Fruit fly (Drosophila melanogaster) whole organism, pupa: ENCODE results near the gene CG31612.

Experiments used
- CG10348 ChIP-seq: fragments of 200-800 bp; sonication (Bioruptor generic); IDR thresholded peaks from 2 replicates; pipeline ENCODE4 v1.3.6; 2022; ENCODE audit warnings: missing biosample characterization, missing genetic modification characterization
- CG12605 ChIP-seq: fragments of 200-800 bp; sonication (Bioruptor generic); IDR thresholded peaks from 2 replicates; pipeline ENCODE4 v1.3.6; 2022; ENCODE audit warnings: missing biosample characterization, missing genetic modification characterization
- CG13204 ChIP-seq: fragments of 200-800 bp; sonication (Bioruptor generic); optimal IDR thresholded peaks from 2 replicates; lab custom pipeline; 2018; ENCODE audit warnings: missing biosample characterization, mild to moderate bottlenecking, missing genetic modification characterization, moderate library complexity
- CG14655 ChIP-seq: fragments of 200-800 bp; sonication (Bioruptor generic); optimal IDR thresholded peaks from 3 replicates; lab custom pipeline; 2017; ENCODE audit warnings: mild to moderate bottlenecking, missing biosample characterization, missing genetic modification reagents, missing genetic modification characterization
- CG15710 ChIP-seq: fragments of 200-800 bp; sonication (Bioruptor generic); optimal IDR thresholded peaks from 2 replicates; lab custom pipeline; 2018; ENCODE audit warnings: missing biosample characterization, mild to moderate bottlenecking, missing genetic modification characterization, moderate library complexity
- CG17806 ChIP-seq: fragments of 200-800 bp; sonication (Bioruptor generic); optimal IDR thresholded peaks from 2 replicates; lab custom pipeline; 2018; ENCODE audit warnings: missing biosample characterization, mild to moderate bottlenecking, missing genetic modification characterization, moderate library complexity
- CG32121 ChIP-seq: fragments of 200-800 bp; sonication (Bioruptor generic); IDR thresholded peaks from 2 replicates; pipeline ENCODE4 v1.3.6; 2022; ENCODE audit warnings: missing biosample characterization, missing genetic modification characterization
- CG34367 ChIP-seq: fragments of 200-800 bp; sonication (Bioruptor generic); optimal IDR thresholded peaks from 2 replicates; lab custom pipeline; 2018; ENCODE audit warnings: missing biosample characterization, mild to moderate bottlenecking, missing genetic modification characterization
- CG4496 ChIP-seq: fragments of 200-800 bp; sonication (Bioruptor generic); IDR thresholded peaks from 3 replicates; pipeline ENCODE4 v1.3.6; 2022; ENCODE audit warnings: missing biosample characterization, missing genetic modification characterization
- CG8159 ChIP-seq: fragments of 200-800 bp; sonication (Bioruptor generic); optimal IDR thresholded peaks from 3 replicates; lab custom pipeline; 2018; ENCODE audit warnings: missing biosample characterization, mild to moderate bottlenecking, missing genetic modification characterization, moderate library complexity
- CG8301 ChIP-seq: fragments of 200-800 bp; sonication (Bioruptor generic); optimal IDR thresholded peaks from 2 replicates; lab custom pipeline; 2018; ENCODE audit warnings: missing biosample characterization, mild to moderate bottlenecking, missing genetic modification characterization
- CG9948 ChIP-seq: fragments of 200-800 bp; sonication (Bioruptor generic); optimal IDR thresholded peaks from 2 replicates; lab custom pipeline; 2018; ENCODE audit warnings: missing biosample characterization, mild to moderate bottlenecking, missing genetic modification characterization, moderate library complexity
- D1 ChIP-seq: fragments of 200-800 bp; sonication (Bioruptor generic); optimal IDR thresholded peaks from 2 replicates; lab custom pipeline; 2018; ENCODE audit warnings: missing biosample characterization, mild to moderate bottlenecking, missing genetic modification characterization, moderate library complexity
- EcR ChIP-seq: fragments of 200-800 bp; sonication (Bioruptor generic); optimal IDR thresholded peaks from 3 replicates; lab custom pipeline; 2019; ENCODE audit warnings: missing biosample characterization, missing genetic modification characterization, mild to moderate bottlenecking, moderate library complexity, missing genetic modification reagents
- Ets98B ChIP-seq: fragments of 200-800 bp; sonication (Bioruptor generic); IDR thresholded peaks from 2 replicates; pipeline ENCODE4 v1.3.6; 2022; ENCODE audit warnings: missing biosample characterization, missing genetic modification characterization
- Pif1A ChIP-seq: fragments of 200-800 bp; sonication (Bioruptor generic); optimal IDR thresholded peaks from 3 replicates; lab custom pipeline; 2016; ENCODE audit warnings: missing biosample characterization, missing genetic modification characterization
- Pif1B ChIP-seq: fragments of 200-800 bp; sonication (Bioruptor generic); optimal IDR thresholded peaks from 3 replicates; lab custom pipeline; 2016; ENCODE audit warnings: missing biosample characterization, missing genetic modification characterization
- Snoo ChIP-seq: fragments of 200-800 bp; sonication (Bioruptor generic); optimal IDR thresholded peaks from 3 replicates; lab custom pipeline; 2017; ENCODE audit warnings: missing biosample characterization, mild to moderate bottlenecking, missing genetic modification characterization, inconsistent platforms
- fd96Ca ChIP-seq: fragments of 200-800 bp; sonication (Bioruptor generic); IDR thresholded peaks from 3 replicates; pipeline ENCODE4 v1.3.6; 2022; ENCODE audit warnings: missing biosample characterization, missing genetic modification characterization
- gl ChIP-seq: fragments of 200-800 bp; sonication (Bioruptor generic); optimal IDR thresholded peaks from 2 replicates; lab custom pipeline; 2018; ENCODE audit warnings: missing biosample characterization, mild to moderate bottlenecking, missing genetic modification characterization
- rn ChIP-seq: fragments of 200-800 bp; sonication (Bioruptor generic); IDR thresholded peaks from 2 replicates; pipeline ENCODE4 v1.3.6; 2022; ENCODE audit warnings: missing biosample characterization, missing genetic modification characterization

The CG31612 gene

dm6 chr2L:21756696-21757095 is 38.6 kb downstream of the CG31612 start:
- TF ChIP-seq CG14655 (GFP tag; lab: Kevin White, UChicago) (no peak), CG32121 (GFP tag; lab: Robert Waterston, UW) (no peak), CG10348 (GFP tag; lab: Robert Waterston, UW) (no peak), CG9948 (no peak), fd96Ca (no peak), Pif1A (no peak), D1 (tag; lab: Kevin White, UChicago) (no peak), EcR (GFP tag; lab: Kevin White, UChicago) (no peak), CG8159 (tag; lab: Kevin White, UChicago) (no peak), Snoo (tag; lab: Kevin White, UChicago) (no peak), CG17806 (tag; lab: Kevin White, UChicago) (no peak), CG13204 (no peak), Ets98B (GFP tag; lab: Robert Waterston, UW) (no peak), CG15710 (tag; lab: Kevin White, UChicago) (no peak)

dm6 chr2L:21755310-21755709 is 39.9 kb downstream of the CG31612 start:
- TF ChIP-seq fd96Ca (no peak), CG15710 (tag; lab: Kevin White, UChicago) (no peak), CG8159 (tag; lab: Kevin White, UChicago) (no peak), Pif1A (no peak), CG10348 (GFP tag; lab: Robert Waterston, UW) (no peak), CG12605 (GFP tag; lab: Robert Waterston, UW) (no peak), Pif1B (GFP tag; lab: Kevin White, UChicago) (no peak), CG32121 (GFP tag; lab: Robert Waterston, UW) (no peak), EcR (GFP tag; lab: Kevin White, UChicago) (no peak), CG13204 (no peak), Ets98B (GFP tag; lab: Robert Waterston, UW) (no peak), CG4496 (GFP tag; lab: Robert Waterston, UW) (no peak), CG8301 (tag; lab: Kevin White, UChicago) (no peak), gl (tag; lab: Kevin White, UChicago) (no peak), CG34367 (tag; lab: Kevin White, UChicago) (no peak), D1 (tag; lab: Kevin White, UChicago) (no peak)
- TF ChIP-seq, all 21 proteins: peak for 0

dm6 chr2L:21754011-21754410 is 41.2 kb downstream of the CG31612 start:
- no peak for TF ChIP-seq CG34367 (tag; lab: Kevin White, UChicago)
- peak; percentile 25 for TF ChIP-seq CG9948
- TF ChIP-seq Pif1B (GFP tag; lab: Kevin White, UChicago): no peak
- TF ChIP-seq CG4496 (GFP tag; lab: Robert Waterston, UW): 0 out of 3 replicates have a peak, but pooled peaks have one; percentile 30
- TF ChIP-seq CG8301 (tag; lab: Kevin White, UChicago): peak; percentile 30
- TF ChIP-seq rn (GFP tag; lab: Robert Waterston, UW): no peak
- TF ChIP-seq Ets98B (GFP tag; lab: Robert Waterston, UW): no peak
- TF ChIP-seq fd96Ca: no peak
- TF ChIP-seq Snoo (tag; lab: Kevin White, UChicago): no peak
- TF ChIP-seq CG32121 (GFP tag; lab: Robert Waterston, UW): peak; percentile 27; the same call in 1 of the 2 replicates
- no peak for TF ChIP-seq CG13204
- TF ChIP-seq CG8159 (tag; lab: Kevin White, UChicago): peak; percentile 3
- no peak for TF ChIP-seq EcR (GFP tag; lab: Kevin White, UChicago)
- TF ChIP-seq gl (tag; lab: Kevin White, UChicago): no peak
- TF ChIP-seq CG17806 (tag; lab: Kevin White, UChicago): peak; percentile 17
- peak; percentile 31 for TF ChIP-seq CG14655 (GFP tag; lab: Kevin White, UChicago)
- no peak for TF ChIP-seq Pif1A
- peak; percentile 68 for TF ChIP-seq D1 (tag; lab: Kevin White, UChicago)
- no peak for TF ChIP-seq CG10348 (GFP tag; lab: Robert Waterston, UW)
- TF ChIP-seq CG12605 (GFP tag; lab: Robert Waterston, UW): no peak; the same call in 1 of the 2 replicates
- TF ChIP-seq CG15710 (tag; lab: Kevin White, UChicago): no peak

dm6 chr2L:21753448-21753908 is 41.8 kb downstream of the CG31612 start:
- TF ChIP-seq CG8301 (tag; lab: Kevin White, UChicago) (no peak), CG15710 (tag; lab: Kevin White, UChicago) (no peak), CG17806 (tag; lab: Kevin White, UChicago) (no peak), CG12605 (GFP tag; lab: Robert Waterston, UW) (peak; percentile 44), Ets98B (GFP tag; lab: Robert Waterston, UW) (no peak), Pif1A (no peak), EcR (GFP tag; lab: Kevin White, UChicago) (peak; percentile 44), Pif1B (GFP tag; lab: Kevin White, UChicago) (no peak), CG4496 (GFP tag; lab: Robert Waterston, UW) (no peak), rn (GFP tag; lab: Robert Waterston, UW) (no peak), CG8159 (tag; lab: Kevin White, UChicago) (no peak), D1 (tag; lab: Kevin White, UChicago) (no peak), fd96Ca (no peak), CG14655 (GFP tag; lab: Kevin White, UChicago) (no peak)

dm6 chr2L:21752798-21753197 is 42.4 kb downstream of the CG31612 start:
- TF ChIP-seq rn (GFP tag; lab: Robert Waterston, UW) (no peak), Pif1A (no peak), gl (tag; lab: Kevin White, UChicago) (no peak), CG4496 (GFP tag; lab: Robert Waterston, UW) (no peak)

dm6 chr2L:21748949-21749348 is 46.3 kb downstream of the CG31612 start:
- no peak for TF ChIP-seq CG34367 (tag; lab: Kevin White, UChicago)
- no peak for TF ChIP-seq CG8159 (tag; lab: Kevin White, UChicago)
